Worm (Caenorhabditis elegans): ENCODE results near the gene T21D12.11.
A peak's percentile ranks its signal among the peaks of the same experiment; 100 is the strongest.

T21D12.11 gene

ce11 chrIV:257095-257494 lies 12.1 kb upstream of the T21D12.11 start, which contains the start of gene R02D3.8 (continued):
- TF ChIP-seq dpl-1 (GFP tag; optimal IDR thresholded peaks at IDR 0.05) = peak; percentile 48 to 67 (median 55)
- no peak for TF ChIP-seq nhr-11 (tag; optimal IDR thresholded peaks at IDR 0.05)
- TF ChIP-seq ets-5 (GFP tag; IDR thresholded peaks at IDR 0.05) = no peak
- no peak for TF ChIP-seq C34B4.2 (tag; optimal IDR thresholded peaks at IDR 0.05)
- TF ChIP-seq hpl-2 (GFP tag; optimal IDR thresholded peaks at IDR 0.05) = no peak
- no peak for TF ChIP-seq aly-2 (tag; optimal IDR thresholded peaks at IDR 0.05)
- TF ChIP-seq zip-4 (GFP tag; optimal IDR thresholded peaks at IDR 0.05) = no peak
- no peak for TF ChIP-seq sptf-1 (tag; optimal IDR thresholded peaks at IDR 0.05)
- TF ChIP-seq swsn-7 (tag; optimal IDR thresholded peaks at IDR 0.05) = peak; percentile 31
- peak; percentile 4 for TF ChIP-seq lin-15B (tag; optimal IDR thresholded peaks at IDR 0.05)
- TF ChIP-seq nhr-20 (tag; optimal IDR thresholded peaks at IDR 0.05) = peak; percentile 40
- no peak for TF ChIP-seq ama-1 (optimal IDR thresholded peaks at IDR 0.05)
- TF ChIP-seq mef-2 (tag; optimal IDR thresholded peaks at IDR 0.05) = no peak
- no peak for TF ChIP-seq mdl-1 (tag; optimal IDR thresholded peaks at IDR 0.05)
- TF ChIP-seq ztf-4 (tag; optimal IDR thresholded peaks at IDR 0.05) = no peak
- no peak for TF ChIP-seq isw-1 (GFP tag; IDR thresholded peaks at IDR 0.05)
- TF ChIP-seq pqm-1 (tag; optimal IDR thresholded peaks at IDR 0.05) = no peak
- no peak for TF ChIP-seq egl-27 (tag; optimal IDR thresholded peaks at IDR 0.05)
- peak; percentile 48 for TF ChIP-seq dsc-1 (tag; optimal IDR thresholded peaks at IDR 0.05)
- no peak for TF ChIP-seq ceh-63 (GFP tag; optimal IDR thresholded peaks at IDR 0.05)
- TF ChIP-seq nhr-19 (GFP tag; conservative IDR thresholded peaks at IDR 0.05) = no peak
- no peak for TF ChIP-seq pax-3 (tag; optimal IDR thresholded peaks at IDR 0.05)
- no peak for TF ChIP-seq vab-15 (tag; optimal IDR thresholded peaks at IDR 0.05)
- no peak for TF ChIP-seq sox-4 (tag; optimal IDR thresholded peaks at IDR 0.05)
- TF ChIP-seq nhr-71 (tag; optimal IDR thresholded peaks at IDR 0.05) = peak; percentile 70
- no peak for TF ChIP-seq nhr-84 (tag; optimal IDR thresholded peaks at IDR 0.05)
- peak; percentile 29 for TF ChIP-seq lin-14 (GFP tag; optimal IDR thresholded peaks at IDR 0.05)
- peak; percentile 61 for TF ChIP-seq nhr-90 (tag; optimal IDR thresholded peaks at IDR 0.05; ENCODE audit: poor library complexity)
- TF ChIP-seq mep-1 (tag; optimal IDR thresholded peaks at IDR 0.05) = no peak
- no peak for TF ChIP-seq pag-3 (tag; optimal IDR thresholded peaks at IDR 0.05; ENCODE audit: borderline replicate concordance, insufficient read depth)
- no peak for TF ChIP-seq grh-1 (GFP tag; IDR thresholded peaks at IDR 0.05)
- peak; percentile 75 for TF ChIP-seq ceh-90 (tag; optimal IDR thresholded peaks at IDR 0.05)
- TF ChIP-seq aha-1 (tag; optimal IDR thresholded peaks at IDR 0.05) = no peak
- peak; percentile 47 for TF ChIP-seq nhr-85 (tag)
- TF ChIP-seq snpc-4 (tag; optimal IDR thresholded peaks at IDR 0.05) = no peak
- TF ChIP-seq nhr-237 (tag; optimal IDR thresholded peaks at IDR 0.05) = no peak
- TF ChIP-seq hlh-17 (GFP tag; optimal IDR thresholded peaks at IDR 0.05; ENCODE audit: borderline replicate concordance) = no peak
- no peak for TF ChIP-seq nhr-76 (tag; optimal IDR thresholded peaks at IDR 0.05)
- peak; percentile 12 for TF ChIP-seq fkh-8 (tag; optimal IDR thresholded peaks at IDR 0.05)
- peak; percentile 45 to 65 for TF ChIP-seq efl-1 (optimal IDR thresholded peaks at IDR 0.05)
- TF ChIP-seq efl-1 (GFP tag; optimal IDR thresholded peaks at IDR 0.05 in 1 of 2) = peak; percentile 64 to 95
- no peak for TF ChIP-seq tlp-1 (tag; optimal IDR thresholded peaks at IDR 0.05)
- peak; percentile 27 for TF ChIP-seq irx-1 (tag; optimal IDR thresholded peaks at IDR 0.05)
- TF ChIP-seq sup-37 (GFP tag; optimal IDR thresholded peaks at IDR 0.05) = no peak
- TF ChIP-seq egl-13 (tag; optimal IDR thresholded peaks at IDR 0.05) = peak; percentile 25
- TF ChIP-seq snu-23 (GFP tag; optimal IDR thresholded peaks at IDR 0.05) = peak; percentile 62
- TF ChIP-seq unc-86 (tag; optimal IDR thresholded peaks at IDR 0.05) = no peak
- TF ChIP-seq C16A3.4 (tag; optimal IDR thresholded peaks at IDR 0.05) = peak; percentile 35
- no peak for TF ChIP-seq mab-9 (GFP tag; IDR thresholded peaks at IDR 0.05)
- TF ChIP-seq jun-1 (tag; optimal IDR thresholded peaks at IDR 0.05) = no peak
- no peak for TF ChIP-seq nhr-12 (tag; optimal IDR thresholded peaks at IDR 0.05)
- TF ChIP-seq C04F5.9 (tag; optimal IDR thresholded peaks at IDR 0.05) = no peak
- no peak for TF ChIP-seq fos-1 (tag; optimal IDR thresholded peaks at IDR 0.05)
- TF ChIP-seq unc-130 (tag; optimal IDR thresholded peaks at IDR 0.05) = no peak
